Worm (Caenorhabditis elegans) whole organism, L4/young adult: ENCODE data around the gene F45F2.11.

Experiments
- W03F9.2 ChIP-seq: fragments of 150-350 bp; optimal IDR thresholded peaks from 2 replicates; lab custom pipeline; 2014; ENCODE audit warnings: missing biosample characterization, missing genetic modification characterization
- dao-5 ChIP-seq: sonication (generic microtip); optimal IDR thresholded peaks from 2 replicates; lab custom pipeline; 2016; ENCODE audit warnings: missing genotype, missing genetic modification characterization, moderate library complexity, missing compliant biosample characterization
- him-1 ChIP-seq: sonication (generic microtip); optimal IDR thresholded peaks from 2 replicates; lab custom pipeline; 2016; ENCODE audit warnings: missing genotype, missing genetic modification reagents, missing genetic modification characterization, missing compliant biosample characterization

DNA sequence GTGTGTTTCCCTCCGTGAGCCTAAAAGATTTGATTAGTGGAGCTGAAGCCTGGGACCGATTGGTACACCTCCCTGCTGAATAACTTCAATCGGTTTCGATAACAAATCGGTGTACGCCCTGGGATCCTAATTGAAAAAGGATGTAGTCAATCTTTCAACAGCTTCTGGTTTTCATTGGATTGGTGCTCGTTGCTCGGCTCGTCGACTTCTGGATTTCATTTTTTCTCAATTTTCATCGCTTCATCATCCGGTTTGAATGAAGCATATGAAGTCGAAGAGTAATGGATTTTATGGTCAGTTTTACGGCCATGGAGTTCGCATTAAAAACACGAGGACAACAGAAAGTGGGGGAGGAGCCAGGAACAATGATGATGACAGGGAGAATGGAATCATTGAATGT, 35.3 kb upstream of the F45F2.11 start:
- TF ChIP-seq W03F9.2 (tag; lab: Kevin White, UChicago) = no peak
- no peak for TF ChIP-seq him-1 (tag; lab: Kevin White, UChicago)
- no peak for TF ChIP-seq dao-5 (tag; lab: Kevin White, UChicago)
